Fruit fly (Drosophila melanogaster) whole organism, prepupa: ENCODE measurements around the gene CG14153.
A peak's percentile ranks its signal among the peaks of the same experiment; 100 is the strongest.

Experiments used
- CG10669 ChIP-seq: fragments of 200-800 bp; sonication (Bioruptor generic); optimal IDR thresholded peaks from 3 replicates; lab custom pipeline; 2018; ENCODE audit warnings: missing biosample characterization, mild to moderate bottlenecking, missing genetic modification characterization, moderate library complexity
- CG11294 ChIP-seq: fragments of 200-800 bp; sonication (Bioruptor generic); IDR thresholded peaks from 2 replicates; pipeline ENCODE4 v1.3.6; 2022; ENCODE audit warnings: missing biosample characterization, missing genetic modification characterization
- CG11902 ChIP-seq: fragments of 200-800 bp; sonication (Bioruptor generic); optimal IDR thresholded peaks from 3 replicates; lab custom pipeline; 2016; ENCODE audit warnings: missing biosample characterization, missing genetic modification characterization
- CG3032 ChIP-seq: fragments of 200-800 bp; optimal IDR thresholded peaks from 2 replicates; lab custom pipeline; 2019; ENCODE audit warnings: missing biosample characterization, mild to moderate bottlenecking, missing genetic modification characterization, moderate library complexity
- CG31627 ChIP-seq: fragments of 200-800 bp; sonication (Bioruptor generic); optimal IDR thresholded peaks from 3 replicates; lab custom pipeline; 2016; ENCODE audit warnings: missing biosample characterization, missing genetic modification characterization
- CG32006 ChIP-seq: fragments of 200-800 bp; sonication (Bioruptor generic); optimal IDR thresholded peaks from 3 replicates; lab custom pipeline; 2017; ENCODE audit warnings: missing biosample characterization, mild to moderate bottlenecking, missing genetic modification characterization
- CG34406 ChIP-seq: fragments of 200-800 bp; sonication (Bioruptor generic); optimal IDR thresholded peaks from 3 replicates; lab custom pipeline; 2016; ENCODE audit warnings: missing biosample characterization, missing genetic modification characterization
- CG6163 ChIP-seq: fragments of 200-800 bp; sonication (Bioruptor generic); IDR thresholded peaks from 3 replicates; pipeline ENCODE4 v1.3.6; 2022; ENCODE audit warnings: missing biosample characterization, missing genetic modification characterization
- CG6276 ChIP-seq: fragments of 200-800 bp; sonication (Bioruptor generic); optimal IDR thresholded peaks from 2 replicates; lab custom pipeline; 2017; ENCODE audit warnings: missing biosample characterization, mild to moderate bottlenecking, missing genetic modification characterization
- CG7368 ChIP-seq: fragments of 200-800 bp; sonication (Bioruptor generic); optimal IDR thresholded peaks from 3 replicates; lab custom pipeline; 2016; ENCODE audit warnings: missing biosample characterization, missing genetic modification characterization
- CG8119 ChIP-seq: fragments of 200-800 bp; sonication (Bioruptor generic); IDR thresholded peaks from 3 replicates; pipeline ENCODE4 v1.3.6; 2022; ENCODE audit warnings: missing biosample characterization, missing genetic modification characterization
- CG8319 ChIP-seq: fragments of 200-800 bp; sonication (Bioruptor generic); optimal IDR thresholded peaks from 3 replicates; lab custom pipeline; 2016; ENCODE audit warnings: missing biosample characterization, missing genetic modification characterization
- CG8632 ChIP-seq: fragments of 200-800 bp; sonication (Bioruptor generic); optimal IDR thresholded peaks from 3 replicates; lab custom pipeline; 2016; ENCODE audit warnings: missing biosample characterization, missing genetic modification characterization
- CG9139 ChIP-seq: fragments of 200-800 bp; sonication (Bioruptor generic); optimal IDR thresholded peaks from 3 replicates; lab custom pipeline; 2017; ENCODE audit warnings: missing biosample characterization, mild to moderate bottlenecking, missing genetic modification characterization
- Eip75B ChIP-seq: fragments of 200-800 bp; sonication (Bioruptor generic); optimal IDR thresholded peaks from 3 replicates; lab custom pipeline; 2016; ENCODE audit warnings: missing biosample characterization, missing genetic modification characterization
- Eip78C ChIP-seq: fragments of 200-800 bp; sonication (Bioruptor generic); peaks from one replicate; lab custom pipeline; 2016; ENCODE audit warnings: missing biosample characterization, missing genetic modification characterization
- Eip93F ChIP-seq: fragments of 200-800 bp; sonication (Bioruptor generic); optimal IDR thresholded peaks from 2 replicates; lab custom pipeline; 2016; ENCODE audit warnings: missing biosample characterization, mild to moderate bottlenecking, missing genetic modification characterization
- Hr38 ChIP-seq: sonication (Bioruptor generic); optimal IDR thresholded peaks from 2 replicates; lab custom pipeline; 2016; ENCODE audit warnings: missing biosample characterization, missing genetic modification characterization
- Lpt ChIP-seq: fragments of 200-800 bp; sonication (Bioruptor generic); optimal IDR thresholded peaks from 3 replicates; lab custom pipeline; 2016; ENCODE audit warnings: missing biosample characterization, missing genetic modification characterization
- Met ChIP-seq: fragments of 200-800 bp; sonication (Bioruptor generic); optimal IDR thresholded peaks from 3 replicates; lab custom pipeline; 2016; ENCODE audit warnings: missing biosample characterization, missing genetic modification characterization
- Smox ChIP-seq: fragments of 200-800 bp; sonication (Bioruptor generic); optimal IDR thresholded peaks from 3 replicates; lab custom pipeline; 2016; ENCODE audit warnings: missing biosample characterization, missing genetic modification characterization
- dsx ChIP-seq: fragments of 200-800 bp; optimal IDR thresholded peaks from 3 replicates; lab custom pipeline; 2019; ENCODE audit warnings: missing biosample characterization, mild to moderate bottlenecking, missing genetic modification characterization, moderate library complexity; ENCODE audit not compliant: poor library complexity, severe bottlenecking
- eg ChIP-seq: fragments of 200-800 bp; sonication (Bioruptor generic); IDR thresholded peaks from 3 replicates; pipeline ENCODE4 v1.3.6; 2022; ENCODE audit warnings: missing biosample characterization, missing genetic modification characterization
- esn ChIP-seq: fragments of 200-800 bp; sonication (Bioruptor generic); optimal IDR thresholded peaks from 2 replicates; lab custom pipeline; 2016; ENCODE audit warnings: missing biosample characterization, mild to moderate bottlenecking, missing genetic modification characterization, moderate library complexity
- fd59A ChIP-seq: fragments of 200-800 bp; sonication (Bioruptor generic); optimal IDR thresholded peaks from 2 replicates; lab custom pipeline; 2017; ENCODE audit warnings: missing biosample characterization, mild to moderate bottlenecking, missing genetic modification characterization, missing genetic modification reagents
- fd85E ChIP-seq: fragments of 200-800 bp; sonication (Bioruptor generic); optimal IDR thresholded peaks from 3 replicates; lab custom pipeline; 2016; ENCODE audit warnings: missing biosample characterization, missing genetic modification characterization
- fkh ChIP-seq: fragments of 200-800 bp; sonication (Bioruptor generic); optimal IDR thresholded peaks from 3 replicates; lab custom pipeline; 2017; ENCODE audit warnings: missing biosample characterization, mild to moderate bottlenecking, missing genetic modification characterization, moderate library complexity
- lz ChIP-seq: fragments of 200-800 bp; sonication (Bioruptor generic); optimal IDR thresholded peaks from 3 replicates; lab custom pipeline; 2016; ENCODE audit warnings: missing biosample characterization, missing genetic modification characterization
- salr ChIP-seq, 2 experiments: fragments of 200-800 bp; sonication (Bioruptor generic); optimal IDR thresholded peaks; 3 replicates each; lab custom pipeline; 2016 to 2018; ENCODE audit warnings: missing biosample characterization in 2 of 2, missing genetic modification characterization in 2 of 2, mild to moderate bottlenecking in 1 of 2
- spab ChIP-seq: fragments of 200-800 bp; sonication (Bioruptor generic); optimal IDR thresholded peaks from 2 replicates; lab custom pipeline; 2017; ENCODE audit warnings: missing biosample characterization, mild to moderate bottlenecking, missing genetic modification characterization, missing genetic modification reagents
- svp ChIP-seq: fragments of 200-800 bp; sonication (Bioruptor generic); peaks from one replicate; lab custom pipeline; 2016; ENCODE audit warnings: missing biosample characterization, missing genetic modification characterization
- vri ChIP-seq: fragments of 200-800 bp; sonication (Bioruptor generic); optimal IDR thresholded peaks from 3 replicates; lab custom pipeline; 2016; ENCODE audit warnings: missing biosample characterization, mild to moderate bottlenecking, missing genetic modification characterization

The CG14153 gene

dm6 chr3L:10665433-10666150, 22.3 kb downstream of the CG14153 start (continued):
- TF ChIP-seq esn: peak; percentile 99
- TF ChIP-seq CG11902 (GFP tag; lab: Kevin White, UChicago): peak; percentile 96
- peak; percentile 40 for TF ChIP-seq Hr38 (GFP tag; lab: Kevin White, UChicago)
- TF ChIP-seq CG6276 (GFP tag; lab: Kevin White, UChicago): peak; percentile 99
- peak; percentile 99 for TF ChIP-seq CG8632 (GFP tag; lab: Kevin White, UChicago)
- TF ChIP-seq lz (GFP tag; lab: Kevin White, UChicago): peak; percentile 98
- TF ChIP-seq CG3032 (tag; lab: Kevin White, UChicago): peak; percentile 99
- TF ChIP-seq CG31627 (GFP tag; lab: Kevin White, UChicago): peak; percentile 95
- TF ChIP-seq fd85E (GFP tag; lab: Kevin White, UChicago): peak; percentile 92
- TF ChIP-seq CG6163 (GFP tag; lab: Robert Waterston, UW): peak; percentile 91
- peak; percentile 95 for TF ChIP-seq vri (GFP tag; lab: Kevin White, UChicago)
- peak; percentile 96 for TF ChIP-seq eg (GFP tag; lab: Robert Waterston, UW)
- peak; percentile 98 for TF ChIP-seq Lpt
- peak; percentile 98 for TF ChIP-seq CG8319 (GFP tag; lab: Kevin White, UChicago)
- peak; percentile 99 for TF ChIP-seq fd59A
- peak; percentile 98 for TF ChIP-seq Eip75B (GFP tag; lab: Kevin White, UChicago)
- peak; percentile 98 for TF ChIP-seq CG10669 (GFP tag; lab: Kevin White, UChicago)
- TF ChIP-seq CG11294 (GFP tag; lab: Robert Waterston, UW): peak; percentile 95
- peak; percentile 100 for TF ChIP-seq Eip78C (GFP tag; lab: Kevin White, UChicago)
- peak; percentile 99 for TF ChIP-seq svp (GFP tag; lab: Kevin White, UChicago)
- peak; percentile 99 for TF ChIP-seq dsx (GFP tag; lab: Kevin White, UChicago)

dm6 chr3L:10666511-10667003, 23.2 kb downstream of the CG14153 start:
- TF ChIP-seq svp (GFP tag; lab: Kevin White, UChicago) (no peak), CG9139 (GFP tag; lab: Kevin White, UChicago) (no peak), eg (GFP tag; lab: Robert Waterston, UW) (peak; percentile 50; the same call in 1 of the 3 replicates), vri (GFP tag; lab: Kevin White, UChicago) (no peak), CG8119 (no peak), Eip93F (GFP tag; lab: Kevin White, UChicago) (no peak), Smox (no peak)
- TF ChIP-seq, all 60 proteins: peak for 1

- peak; percentile 4 for TF ChIP-seq fkh (GFP tag; lab: Kevin White, UChicago)
- peak; percentile 31 for TF ChIP-seq vri (GFP tag; lab: Kevin White, UChicago)
- no peak for TF ChIP-seq CG10669 (GFP tag; lab: Kevin White, UChicago)
- TF ChIP-seq, all 60 proteins: peak for 2
Observed at dm6 chr3L:10667341-10667740, 24.0 kb downstream of the CG14153 start.

dm6 chr3L:10669592-10670400, 26.5 kb downstream of the CG14153 start:
- TF ChIP-seq CG32006 (no peak), CG34406 (GFP tag; lab: Kevin White, UChicago) (no peak), CG6276 (GFP tag; lab: Kevin White, UChicago) (no peak), vri (GFP tag; lab: Kevin White, UChicago) (no peak)

dm6 chr3L:10672540-10672939, 29.2 kb downstream of the CG14153 start:
- TF ChIP-seq spab (GFP tag; lab: Kevin White, UChicago) (no peak), Met (GFP tag; lab: Kevin White, UChicago) (no peak), salr (GFP tag; optimal IDR thresholded peaks at IDR 0.05; lab: Kevin White, UChicago) (no peak), CG11294 (GFP tag; lab: Robert Waterston, UW) (no peak), CG7368 (no peak), eg (GFP tag; lab: Robert Waterston, UW) (0 out of 3 replicates have a peak, but pooled peaks have one; percentile 15)
